Fruit fly (Drosophila melanogaster): Measurements from ENCODE around the gene Pcyt2.

Gene Pcyt2

dm6 chr3L:1549148-1549547, 4.1 kb upstream of the Pcyt2 start (continued):
- TF ChIP-seq gcm (GFP tag; optimal IDR thresholded peaks at IDR 0.05) (no peak), CG7987 (GFP tag; optimal IDR thresholded peaks at IDR 0.05) (peak; percentile 93), Rfx (GFP tag; IDR thresholded peaks at IDR 0.05) (peak; percentile 57; the same call in 1 of the 2 replicates), ham (GFP tag; IDR thresholded peaks at IDR 0.05) (no peak), Dad (GFP tag; optimal IDR thresholded peaks at IDR 0.05) (no peak), slp2 (GFP tag; optimal IDR thresholded peaks at IDR 0.05) (no peak), Bteb2 (GFP tag; optimal IDR thresholded peaks at IDR 0.05) (no peak), H15 (GFP tag; IDR thresholded peaks at IDR 0.05) (no peak), CkIIα-i1 (GFP tag; IDR thresholded peaks at IDR 0.05) (no peak), HLH54F (GFP tag; optimal IDR thresholded peaks at IDR 0.05) (no peak), CG6813 (GFP tag; optimal IDR thresholded peaks at IDR 0.05) (peak; percentile 32), CG31441 (GFP tag; IDR thresholded peaks at IDR 0.05) (no peak), wek (GFP tag; optimal IDR thresholded peaks at IDR 0.05) (peak; percentile 7), z (GFP tag; IDR thresholded peaks at IDR 0.05) (no peak), CG14050 (GFP tag; IDR thresholded peaks at IDR 0.05) (no peak), CG5245 (GFP tag; optimal IDR thresholded peaks at IDR 0.05) (no peak), PHDP (tag; optimal IDR thresholded peaks at IDR 0.05) (peak; percentile 29), NC2α (GFP tag; optimal IDR thresholded peaks at IDR 0.05) (no peak), CG11093 (GFP tag; IDR thresholded peaks at IDR 0.05) (no peak), tx (GFP tag; optimal IDR thresholded peaks at IDR 0.05) (no peak), pb (GFP tag; optimal IDR thresholded peaks at IDR 0.05) (no peak), CG33213 (GFP tag; optimal IDR thresholded peaks at IDR 0.05) (no peak), Hr51 (GFP tag; optimal IDR thresholded peaks at IDR 0.05) (peak in 1 of 2 experiments; percentile 36), lbe (GFP tag; optimal IDR thresholded peaks at IDR 0.05) (no peak), run (tag; optimal IDR thresholded peaks at IDR 0.05) (no peak), Nf-YA (GFP tag; IDR thresholded peaks at IDR 0.05) (0 out of 2 replicates have a peak, but pooled peaks have one; percentile 58), CG1233 (GFP tag; optimal IDR thresholded peaks at IDR 0.05) (no peak), Sin3A (optimal IDR thresholded peaks at IDR 0.05) (no peak), Meics (GFP tag; optimal IDR thresholded peaks at IDR 0.05) (peak; percentile 41), CG13624 (GFP tag; optimal IDR thresholded peaks at IDR 0.05) (peak; percentile 13), Myb (GFP tag; optimal IDR thresholded peaks at IDR 0.05) (no peak), CG18764 (GFP tag; optimal IDR thresholded peaks at IDR 0.05) (no peak), ATbp (GFP tag; optimal IDR thresholded peaks at IDR 0.05) (peak; percentile 30), CG6854 (GFP tag; optimal IDR thresholded peaks at IDR 0.05) (no peak), CG14860 (GFP tag; IDR thresholded peaks at IDR 0.05; ENCODE audit: partially characterized antibody) (no peak), CG3726 (GFP tag; IDR thresholded peaks at IDR 0.05) (no peak), CG12219 (GFP tag; optimal IDR thresholded peaks at IDR 0.05) (no peak), CG10462 (GFP tag; optimal IDR thresholded peaks at IDR 0.05) (no peak), scrt (GFP tag; optimal IDR thresholded peaks at IDR 0.05) (no peak), ems (GFP tag; optimal IDR thresholded peaks at IDR 0.05) (no peak), CG11696 (GFP tag; IDR thresholded peaks at IDR 0.05) (peak; percentile 22; the same call in 1 of the 2 replicates), CG4730 (GFP tag; IDR thresholded peaks at IDR 0.05) (no peak), pita (GFP tag; optimal IDR thresholded peaks at IDR 0.05) (no peak), CG6272 (GFP tag; IDR thresholded peaks at IDR 0.05) (no peak), CG8924 (tag; optimal IDR thresholded peaks at IDR 0.05) (no peak), pan (optimal IDR thresholded peaks at IDR 0.05) (no peak), pan (GFP tag; optimal IDR thresholded peaks at IDR 0.05 in 1 of 2, IDR thresholded peaks at IDR 0.05 in 1 of 2) (no peak), CG10431 (GFP tag; optimal IDR thresholded peaks at IDR 0.05) (no peak), Hsf (GFP tag; optimal IDR thresholded peaks at IDR 0.05) (no peak), tin (GFP tag; optimal IDR thresholded peaks at IDR 0.05) (no peak), ase (GFP tag; IDR thresholded peaks at IDR 0.05) (no peak), CG7745 (tag; optimal IDR thresholded peaks at IDR 0.05) (no peak), zfh1 (GFP tag; IDR thresholded peaks at IDR 0.05) (no peak)

Data from whole organism, embryonic.